Fruit fly (Drosophila melanogaster) whole organism, prepupa: ENCODE data around the gene CG2652.

ENCODE experiments used
- Blimp-1 ChIP-seq: fragments of 200-800 bp; sonication (Bioruptor generic); optimal IDR thresholded peaks from 3 replicates; lab custom pipeline; 2017; ENCODE audit warnings: missing biosample characterization, missing genetic modification characterization, mild to moderate bottlenecking, moderate library complexity, missing genetic modification reagents
- CG10631 ChIP-seq: fragments of 200-800 bp; sonication (Bioruptor generic); optimal IDR thresholded peaks from 2 replicates; lab custom pipeline; 2016; ENCODE audit warnings: missing biosample characterization, missing genetic modification characterization
- CG11294 ChIP-seq: fragments of 200-800 bp; sonication (Bioruptor generic); IDR thresholded peaks from 2 replicates; pipeline ENCODE4 v1.3.6; 2022; ENCODE audit warnings: missing biosample characterization, missing genetic modification characterization
- CG11762 ChIP-seq: fragments of 200-800 bp; sonication (Bioruptor generic); optimal IDR thresholded peaks from 3 replicates; lab custom pipeline; 2016; ENCODE audit warnings: missing biosample characterization, missing genetic modification characterization; ENCODE audit not compliant: insufficient read depth
- CG11902 ChIP-seq: fragments of 200-800 bp; sonication (Bioruptor generic); optimal IDR thresholded peaks from 3 replicates; lab custom pipeline; 2016; ENCODE audit warnings: missing biosample characterization, missing genetic modification characterization
- CG15336 ChIP-seq: fragments of 200-800 bp; sonication (Bioruptor generic); IDR thresholded peaks from 2 replicates; pipeline ENCODE4 v1.3.6; 2022; ENCODE audit warnings: missing biosample characterization, missing genetic modification characterization
- CG3032 ChIP-seq: fragments of 200-800 bp; optimal IDR thresholded peaks from 2 replicates; lab custom pipeline; 2019; ENCODE audit warnings: missing biosample characterization, mild to moderate bottlenecking, missing genetic modification characterization, moderate library complexity
- CG32006 ChIP-seq: fragments of 200-800 bp; sonication (Bioruptor generic); optimal IDR thresholded peaks from 3 replicates; lab custom pipeline; 2017; ENCODE audit warnings: missing biosample characterization, mild to moderate bottlenecking, missing genetic modification characterization
- CG34406 ChIP-seq: fragments of 200-800 bp; sonication (Bioruptor generic); optimal IDR thresholded peaks from 3 replicates; lab custom pipeline; 2016; ENCODE audit warnings: missing biosample characterization, missing genetic modification characterization
- CG3919 ChIP-seq: fragments of 200-800 bp; sonication (Bioruptor generic); optimal IDR thresholded peaks from 3 replicates; lab custom pipeline; 2016; ENCODE audit warnings: missing biosample characterization, missing genetic modification characterization
- CG4318 ChIP-seq: fragments of 200-800 bp; sonication (Bioruptor generic); optimal IDR thresholded peaks from 3 replicates; lab custom pipeline; 2017; ENCODE audit warnings: missing biosample characterization, mild to moderate bottlenecking, missing genetic modification characterization
- CG6163 ChIP-seq: fragments of 200-800 bp; sonication (Bioruptor generic); IDR thresholded peaks from 3 replicates; pipeline ENCODE4 v1.3.6; 2022; ENCODE audit warnings: missing biosample characterization, missing genetic modification characterization
- CG6276 ChIP-seq: fragments of 200-800 bp; sonication (Bioruptor generic); optimal IDR thresholded peaks from 2 replicates; lab custom pipeline; 2017; ENCODE audit warnings: missing biosample characterization, mild to moderate bottlenecking, missing genetic modification characterization
- CG6792 ChIP-seq: fragments of 200-800 bp; sonication (Bioruptor generic); optimal IDR thresholded peaks from 3 replicates; lab custom pipeline; 2016; ENCODE audit warnings: missing biosample characterization, missing genetic modification characterization
- CG6854 ChIP-seq: fragments of 200-800 bp; sonication (Bioruptor generic); optimal IDR thresholded peaks from 2 replicates; lab custom pipeline; 2017; ENCODE audit warnings: missing biosample characterization, mild to moderate bottlenecking, missing genetic modification characterization
- CG7368 ChIP-seq: fragments of 200-800 bp; sonication (Bioruptor generic); optimal IDR thresholded peaks from 3 replicates; lab custom pipeline; 2016; ENCODE audit warnings: missing biosample characterization, missing genetic modification characterization
- CG8119 ChIP-seq: fragments of 200-800 bp; sonication (Bioruptor generic); IDR thresholded peaks from 3 replicates; pipeline ENCODE4 v1.3.6; 2022; ENCODE audit warnings: missing biosample characterization, missing genetic modification characterization
- CG8632 ChIP-seq: fragments of 200-800 bp; sonication (Bioruptor generic); optimal IDR thresholded peaks from 3 replicates; lab custom pipeline; 2016; ENCODE audit warnings: missing biosample characterization, missing genetic modification characterization
- CG9139 ChIP-seq: fragments of 200-800 bp; sonication (Bioruptor generic); optimal IDR thresholded peaks from 3 replicates; lab custom pipeline; 2017; ENCODE audit warnings: missing biosample characterization, mild to moderate bottlenecking, missing genetic modification characterization
- Eip75B ChIP-seq: fragments of 200-800 bp; sonication (Bioruptor generic); optimal IDR thresholded peaks from 3 replicates; lab custom pipeline; 2016; ENCODE audit warnings: missing biosample characterization, missing genetic modification characterization
- Eip78C ChIP-seq: fragments of 200-800 bp; sonication (Bioruptor generic); peaks from one replicate; lab custom pipeline; 2016; ENCODE audit warnings: missing biosample characterization, missing genetic modification characterization
- Eip93F ChIP-seq: fragments of 200-800 bp; sonication (Bioruptor generic); optimal IDR thresholded peaks from 2 replicates; lab custom pipeline; 2016; ENCODE audit warnings: missing biosample characterization, mild to moderate bottlenecking, missing genetic modification characterization
- Ets21C ChIP-seq: fragments of 200-800 bp; sonication (Bioruptor generic); optimal IDR thresholded peaks from 3 replicates; lab custom pipeline; 2016; ENCODE audit warnings: missing biosample characterization, missing genetic modification characterization
- Ets96B ChIP-seq: fragments of 200-800 bp; optimal IDR thresholded peaks from 2 replicates; lab custom pipeline; 2019; ENCODE audit warnings: missing biosample characterization, mild to moderate bottlenecking, missing genetic modification characterization, moderate library complexity
- Gug ChIP-seq: fragments of 200-800 bp; sonication (Bioruptor generic); IDR thresholded peaks from 2 replicates; pipeline ENCODE4 v1.3.6; 2022; ENCODE audit warnings: missing biosample characterization, missing genetic modification characterization
- Hr4 ChIP-seq: fragments of 200-800 bp; sonication (Bioruptor generic); optimal IDR thresholded peaks from 3 replicates; lab custom pipeline; 2016; ENCODE audit warnings: missing biosample characterization, missing genetic modification characterization
- Lpt ChIP-seq: fragments of 200-800 bp; sonication (Bioruptor generic); optimal IDR thresholded peaks from 3 replicates; lab custom pipeline; 2016; ENCODE audit warnings: missing biosample characterization, missing genetic modification characterization
- Met ChIP-seq: fragments of 200-800 bp; sonication (Bioruptor generic); optimal IDR thresholded peaks from 3 replicates; lab custom pipeline; 2016; ENCODE audit warnings: missing biosample characterization, missing genetic modification characterization
- OdsH ChIP-seq: fragments of 200-800 bp; sonication (Bioruptor generic); optimal IDR thresholded peaks from 3 replicates; lab custom pipeline; 2016; ENCODE audit warnings: missing biosample characterization, missing genetic modification characterization
- Smox ChIP-seq: fragments of 200-800 bp; sonication (Bioruptor generic); optimal IDR thresholded peaks from 3 replicates; lab custom pipeline; 2016; ENCODE audit warnings: missing biosample characterization, missing genetic modification characterization
- Sox102F ChIP-seq: fragments of 200-800 bp; sonication (Bioruptor generic); optimal IDR thresholded peaks from 2 replicates; lab custom pipeline; 2016; ENCODE audit warnings: missing biosample characterization, mild to moderate bottlenecking, missing genetic modification characterization
- achi ChIP-seq: fragments of 200-800 bp; sonication (Bioruptor generic); optimal IDR thresholded peaks from 3 replicates; lab custom pipeline; 2016; ENCODE audit warnings: missing biosample characterization, missing genetic modification characterization
- acj6 ChIP-seq: fragments of 200-800 bp; sonication (Bioruptor generic); optimal IDR thresholded peaks from 3 replicates; lab custom pipeline; 2016; ENCODE audit warnings: missing biosample characterization, missing genetic modification characterization
- cyc ChIP-seq: fragments of 200-800 bp; sonication (Bioruptor generic); optimal IDR thresholded peaks from 3 replicates; lab custom pipeline; 2016; ENCODE audit warnings: missing biosample characterization, missing genetic modification characterization
- dac ChIP-seq: fragments of 200-800 bp; sonication (Bioruptor generic); optimal IDR thresholded peaks from 2 replicates; lab custom pipeline; 2017; ENCODE audit warnings: missing biosample characterization, mild to moderate bottlenecking, missing genetic modification characterization
- eg ChIP-seq: fragments of 200-800 bp; sonication (Bioruptor generic); IDR thresholded peaks from 3 replicates; pipeline ENCODE4 v1.3.6; 2022; ENCODE audit warnings: missing biosample characterization, missing genetic modification characterization
- esn ChIP-seq: fragments of 200-800 bp; sonication (Bioruptor generic); optimal IDR thresholded peaks from 2 replicates; lab custom pipeline; 2016; ENCODE audit warnings: missing biosample characterization, mild to moderate bottlenecking, missing genetic modification characterization, moderate library complexity
- fd59A ChIP-seq: fragments of 200-800 bp; sonication (Bioruptor generic); optimal IDR thresholded peaks from 2 replicates; lab custom pipeline; 2017; ENCODE audit warnings: missing biosample characterization, mild to moderate bottlenecking, missing genetic modification characterization, missing genetic modification reagents
- net ChIP-seq: fragments of 200-800 bp; sonication (Bioruptor generic); optimal IDR thresholded peaks from 3 replicates; lab custom pipeline; 2016; ENCODE audit warnings: missing biosample characterization, missing genetic modification characterization
- pdm3 ChIP-seq: fragments of 200-800 bp; sonication (Bioruptor generic); optimal IDR thresholded peaks from 3 replicates; lab custom pipeline; 2016; ENCODE audit warnings: missing biosample characterization, missing genetic modification characterization
- salr ChIP-seq, 2 experiments: fragments of 200-800 bp; sonication (Bioruptor generic); optimal IDR thresholded peaks; 3 replicates each; lab custom pipeline; 2016 to 2018; ENCODE audit warnings: missing biosample characterization in 2 of 2, missing genetic modification characterization in 2 of 2, mild to moderate bottlenecking in 1 of 2
- spab ChIP-seq: fragments of 200-800 bp; sonication (Bioruptor generic); optimal IDR thresholded peaks from 2 replicates; lab custom pipeline; 2017; ENCODE audit warnings: missing biosample characterization, mild to moderate bottlenecking, missing genetic modification characterization, missing genetic modification reagents
- ss ChIP-seq, 2 experiments: fragments of 200-800 bp; sonication (Bioruptor generic); optimal IDR thresholded peaks; 2 replicates in 1 of 2; 3 replicates in 1 of 2; lab custom pipeline; 2017 to 2018; ENCODE audit warnings: mild to moderate bottlenecking in 2 of 2, missing biosample characterization in 2 of 2, missing genetic modification characterization in 2 of 2, moderate library complexity in 1 of 2
- topi ChIP-seq: fragments of 200-800 bp; sonication (Bioruptor generic); optimal IDR thresholded peaks from 3 replicates; lab custom pipeline; 2016; ENCODE audit warnings: missing biosample characterization, missing genetic modification characterization

The CG2652 gene

DNA sequence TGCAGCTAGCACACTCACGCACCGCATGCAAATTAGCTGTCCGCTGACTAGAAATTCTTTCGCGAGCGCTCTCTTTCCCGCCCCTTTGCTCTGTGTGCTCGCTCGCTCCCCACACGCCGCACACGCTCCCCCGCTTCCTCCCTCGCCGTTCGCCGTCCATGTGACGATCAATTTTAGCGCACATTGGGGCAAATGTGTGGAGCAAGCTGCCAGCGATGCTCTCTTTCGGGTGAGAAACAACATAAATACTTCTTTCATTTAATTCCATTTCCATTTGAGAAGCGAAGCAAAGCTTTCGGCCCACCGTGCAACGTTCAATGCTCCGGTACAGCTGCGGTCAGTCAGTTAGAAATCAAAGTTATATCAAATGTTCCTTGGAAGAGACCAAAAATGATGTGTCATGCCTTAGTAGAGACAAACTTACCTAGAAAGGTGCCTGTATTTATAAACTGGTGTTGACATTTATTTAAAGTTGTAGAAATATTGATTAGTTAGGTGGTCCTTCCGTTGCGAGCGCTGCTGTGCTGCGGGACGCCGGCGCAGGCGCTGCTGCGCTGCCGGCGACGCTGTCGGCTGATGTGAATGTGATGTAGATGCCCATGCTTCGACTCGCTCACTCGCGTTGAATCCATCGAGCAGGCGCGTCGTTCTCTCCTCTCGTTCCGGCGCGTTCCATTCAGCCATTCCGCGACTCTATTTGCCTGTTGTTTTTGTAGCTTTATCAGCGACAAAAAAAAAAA, 36.5 kb downstream of the CG2652 start (continued):
- TF ChIP-seq spab (peak; percentile 95), CG34406 (GFP tag; lab: Kevin White, UChicago) (peak; percentile 97), Eip75B (peak; percentile 98), fd59A (peak; percentile 97), pdm3 (peak; percentile 98), CG11762 (GFP tag; lab: Kevin White, UChicago) (peak; percentile 95), OdsH (GFP tag; lab: Kevin White, UChicago) (peak; percentile 98), Hr4 (GFP tag; lab: Kevin White, UChicago) (peak; percentile 97), CG3919 (GFP tag; lab: Kevin White, UChicago) (peak; percentile 98), CG4318 (peak; percentile 97), salr (GFP tag; optimal IDR thresholded peaks at IDR 0.05; lab: Kevin White, UChicago) (peak; percentile 94 to 97), CG6854 (GFP tag; lab: Kevin White, UChicago) (peak; percentile 97), CG8632 (GFP tag; lab: Kevin White, UChicago) (peak; percentile 96), CG6163 (GFP tag; lab: Robert Waterston, UW) (peak; percentile 98), CG6792 (GFP tag; lab: Kevin White, UChicago) (peak; percentile 98), CG3032 (peak; percentile 96), Ets96B (tag; lab: Kevin White, UChicago) (peak; percentile 97), acj6 (peak; percentile 97), dac (GFP tag; lab: Kevin White, UChicago) (peak; percentile 98)

DNA sequence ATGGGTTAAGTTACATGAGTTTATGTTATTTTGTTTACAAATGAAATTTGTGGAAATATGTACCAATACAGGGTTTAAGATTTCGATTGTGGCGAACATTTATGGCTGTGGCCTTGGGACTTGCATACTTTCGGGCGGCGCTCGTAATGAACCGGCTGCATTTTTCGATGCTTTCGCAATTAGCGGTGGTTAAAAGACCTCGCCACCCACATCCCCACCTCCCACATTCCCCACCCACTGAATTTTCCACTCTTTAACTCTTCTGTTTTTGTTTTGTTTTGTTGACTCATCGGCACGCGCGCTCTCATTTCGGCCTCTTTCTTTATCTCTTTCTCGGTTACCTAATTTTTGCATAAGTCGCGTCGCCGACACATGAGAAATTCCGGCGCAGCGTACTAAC, 37.1 kb downstream of the CG2652 start:
- TF ChIP-seq CG6163 (GFP tag; lab: Robert Waterston, UW) (no peak), Lpt (no peak), cyc (GFP tag; lab: Kevin White, UChicago) (no peak), CG11294 (no peak), CG6276 (no peak), Sox102F (GFP tag; lab: Kevin White, UChicago) (no peak), Gug (no peak), Blimp-1 (GFP tag; lab: Kevin White, UChicago) (no peak), eg (GFP tag; lab: Robert Waterston, UW) (no peak)

DNA sequence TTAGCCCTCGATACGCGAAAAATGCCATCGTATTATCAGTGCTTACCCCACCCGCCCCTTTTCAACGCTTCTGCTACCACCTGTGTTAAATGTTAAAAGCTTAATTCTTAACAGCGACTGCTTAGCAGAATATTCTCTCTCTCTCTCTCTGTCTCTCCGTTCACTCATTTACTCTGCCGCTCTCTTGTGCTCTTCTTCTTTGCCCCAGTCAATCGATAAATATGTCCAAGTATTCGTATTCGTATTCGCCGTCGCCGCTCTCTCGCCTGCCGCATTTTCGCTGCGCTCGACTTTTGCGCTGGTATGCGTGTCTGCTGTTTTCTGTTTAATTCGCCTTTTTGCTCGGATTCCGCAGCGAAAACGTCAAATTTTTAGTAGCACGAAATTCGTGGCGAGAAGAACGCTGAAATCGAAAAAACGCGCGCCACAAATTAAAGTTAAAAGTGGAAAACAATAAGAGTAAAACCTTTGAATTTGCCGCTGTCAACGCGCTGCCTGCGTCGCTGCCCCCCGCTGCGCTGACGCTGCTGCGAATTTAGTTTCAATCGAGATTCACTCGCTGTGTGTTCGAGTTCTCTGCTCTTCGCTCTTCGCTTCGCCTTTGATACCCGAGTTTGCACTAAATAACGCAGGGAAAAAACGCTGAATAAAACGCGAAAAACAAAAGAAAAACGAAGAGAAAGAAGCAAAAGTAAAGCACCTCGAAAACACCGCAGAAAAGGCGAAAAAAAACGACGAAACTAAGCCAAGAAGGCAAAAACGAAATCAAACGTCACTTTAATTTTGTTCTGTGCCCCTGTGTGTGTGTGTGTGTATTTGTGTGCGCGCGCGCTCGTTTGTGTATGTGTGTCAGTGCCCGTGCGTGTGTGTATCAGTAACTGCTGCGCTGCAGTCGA, 40.0 kb downstream of the CG2652 start:
- TF ChIP-seq achi (GFP tag; lab: Kevin White, UChicago) (no peak), fd59A (no peak), pdm3 (no peak), Hr4 (GFP tag; lab: Kevin White, UChicago) (no peak), Met (GFP tag; lab: Kevin White, UChicago) (no peak), dac (GFP tag; lab: Kevin White, UChicago) (peak; percentile 38), cyc (GFP tag; lab: Kevin White, UChicago) (no peak), CG3919 (GFP tag; lab: Kevin White, UChicago) (no peak), esn (GFP tag; lab: Kevin White, UChicago) (no peak), Ets21C (GFP tag; lab: Kevin White, UChicago) (no peak), CG7368 (no peak), Smox (GFP tag; lab: Kevin White, UChicago) (no peak), CG8632 (GFP tag; lab: Kevin White, UChicago) (no peak), CG15336 (GFP tag; lab: Robert Waterston, UW) (peak; percentile 37; the same call in 1 of the 2 replicates), CG9139 (GFP tag; lab: Kevin White, UChicago) (no peak), OdsH (GFP tag; lab: Kevin White, UChicago) (no peak), Blimp-1 (GFP tag; lab: Kevin White, UChicago) (no peak), CG34406 (GFP tag; lab: Kevin White, UChicago) (no peak), CG8119 (GFP tag; lab: Robert Waterston, UW) (no peak; the same call in 2 of the 3 replicates), Eip75B (no peak), Eip93F (GFP tag; lab: Kevin White, UChicago) (no peak), CG32006 (GFP tag; lab: Kevin White, UChicago) (peak; percentile 34), Gug (peak; percentile 17; the same call in 1 of the 2 replicates), topi (GFP tag; lab: Kevin White, UChicago) (no peak), net (GFP tag; lab: Kevin White, UChicago) (no peak), Eip78C (peak; percentile 73), CG10631 (no peak), eg (GFP tag; lab: Robert Waterston, UW) (peak; percentile 65; the same call in 2 of the 3 replicates), ss (GFP tag; optimal IDR thresholded peaks at IDR 0.05; lab: Kevin White, UChicago) (peak; percentile 27 to 50), CG11902 (GFP tag; lab: Kevin White, UChicago) (no peak)
